Worm (Caenorhabditis elegans) whole organism, mixed stage, embryonic: ENCODE results near the gene ugtp-1.

ENCODE experiments used
- elt-1 ChIP-seq: sonication (generic microtip); optimal IDR thresholded peaks from 2 replicates; lab custom pipeline; 2017; ENCODE audit warnings: missing genetic modification characterization, mild to moderate bottlenecking, missing compliant biosample characterization, antibody characterized with exemption, moderate library complexity, borderline replicate concordance; ENCODE audit not compliant: insufficient read depth
- elt-3 ChIP-seq: fragments of 150-350 bp; optimal IDR thresholded peaks from 2 replicates; lab custom pipeline; 2014; ENCODE audit warnings: missing biosample characterization, missing genetic modification characterization
- flh-1 ChIP-seq: fragments of 200-800 bp; sonication (Bioruptor generic); optimal IDR thresholded peaks from 2 replicates; lab custom pipeline; 2018; ENCODE audit warnings: mild to moderate bottlenecking, missing genetic modification characterization, moderate library complexity, missing compliant biosample characterization
- nhr-12 ChIP-seq: fragments of 150-350 bp; optimal IDR thresholded peaks from 2 replicates; lab custom pipeline; 2014; ENCODE audit warnings: missing biosample characterization, missing genetic modification characterization
- nhr-76 ChIP-seq: sonication (generic microtip); optimal IDR thresholded peaks from 2 replicates; lab custom pipeline; 2017; ENCODE audit warnings: missing biosample characterization, missing genetic modification characterization
- sem-2 ChIP-seq: fragments of 200-800 bp; sonication (Bioruptor generic); optimal IDR thresholded peaks from 2 replicates; lab custom pipeline; 2018; ENCODE audit warnings: mild to moderate bottlenecking, missing genetic modification characterization, missing compliant biosample characterization
- snpc-4 ChIP-seq: fragments of 150-350 bp; optimal IDR thresholded peaks from 2 replicates; lab custom pipeline; 2014; ENCODE audit warnings: missing biosample characterization, missing genetic modification characterization
- unc-62 ChIP-seq: fragments of 150-350 bp; optimal IDR thresholded peaks from 2 replicates; lab custom pipeline; 2014; ENCODE audit warnings: missing biosample characterization, missing genetic modification reagents, missing genetic modification characterization
- ztf-11 ChIP-seq: fragments of 150-350 bp; optimal IDR thresholded peaks from 2 replicates; lab custom pipeline; 2014; ENCODE audit warnings: missing biosample characterization, missing genetic modification characterization

- TF ChIP-seq unc-62 (GFP tag; lab: Kevin White, UChicago) (no peak), elt-1 (no peak), nhr-12 (no peak), flh-1 (GFP tag; lab: Kevin White, UChicago) (no peak), snpc-4 (no peak), sem-2 (GFP tag; lab: Kevin White, UChicago) (no peak), ztf-11 (no peak), elt-3 (tag; lab: Kevin White, UChicago) (no peak), nhr-76 (tag; lab: Kevin White, UChicago) (no peak)
Observed at ce11 chrIII:8745214-8745613, 5.3 kb downstream of the ugtp-1 start.
